Fruit fly (Drosophila melanogaster): ENCODE data around the gene CG4022.

CG4022 gene

DNA sequence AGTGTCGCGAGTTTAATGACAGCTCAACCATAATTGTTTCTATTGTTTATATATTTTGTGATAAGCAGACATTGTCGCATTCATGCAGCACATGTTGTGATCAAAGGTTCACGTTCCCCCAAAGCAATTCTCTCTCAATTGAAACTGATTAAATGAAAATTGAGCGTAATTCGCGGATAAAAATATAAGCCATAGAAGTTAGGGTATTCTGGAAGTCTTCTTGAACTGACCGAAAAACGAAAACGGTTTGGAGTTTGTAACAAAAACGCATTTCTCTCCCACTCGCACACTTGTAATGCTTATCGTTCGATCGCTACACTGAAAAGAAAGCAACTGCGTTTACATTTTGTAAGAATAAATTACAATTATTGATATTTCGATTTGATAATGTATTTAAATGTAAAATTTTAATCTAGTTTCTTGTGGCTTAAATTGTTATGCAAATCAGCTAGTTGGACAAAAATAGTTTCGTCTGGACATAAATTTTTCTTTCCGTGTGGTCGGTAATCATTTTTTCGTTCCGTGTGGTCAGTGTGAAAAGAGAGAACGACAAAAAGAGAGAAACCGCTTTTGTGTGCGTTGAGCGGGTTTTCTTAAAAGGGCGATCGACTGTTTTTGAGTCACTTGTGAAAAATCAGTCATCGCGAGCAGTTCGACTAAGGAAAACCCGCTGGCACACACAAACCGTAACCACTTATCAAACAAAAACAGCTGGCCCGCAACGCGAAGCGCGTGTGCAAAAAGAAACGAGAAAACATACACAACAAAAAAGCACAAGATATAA, 12.2 kb upstream of the CG4022 start, which contains the start of gene aay:
TSS of gene aay (plus strand) at position 618 of the 784 bp plus-strand sequence.
- TF ChIP-seq Sin3A (optimal IDR thresholded peaks at IDR 0.05), result no peak

DNA sequence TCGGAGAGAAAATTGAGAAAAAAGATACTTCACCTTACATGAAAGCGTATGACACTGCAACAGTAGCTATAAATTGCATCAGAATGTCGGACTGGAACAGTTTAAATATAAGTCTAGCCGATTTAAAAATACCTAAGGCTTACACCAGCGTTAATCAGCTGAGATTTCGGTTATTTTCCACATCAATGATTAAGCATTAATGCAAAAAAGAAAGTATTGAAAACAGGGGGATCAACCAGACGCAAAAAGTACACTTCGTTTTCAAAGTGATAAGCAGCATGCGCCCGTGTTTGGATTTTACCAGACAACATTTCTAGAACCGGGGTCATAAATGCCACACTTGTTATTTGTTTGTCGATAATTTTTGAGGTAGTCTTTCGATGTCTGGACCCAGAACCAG, 11.5 kb upstream of the CG4022 start:
- TF ChIP-seq Myc (optimal IDR thresholded peaks at IDR 0.05), result no peak
- no peak for TF ChIP-seq ttk (optimal IDR thresholded peaks at IDR 0.05)
- TF ChIP-seq Sin3A (optimal IDR thresholded peaks at IDR 0.05), result no peak
- TF ChIP-seq h (optimal IDR thresholded peaks at IDR 0.05), result no peak

dm6 chr3L:9421621-9422020, 11.0 kb upstream of the CG4022 start:
- TF ChIP-seq h (optimal IDR thresholded peaks at IDR 0.05) (no peak), Sin3A (optimal IDR thresholded peaks at IDR 0.05) (no peak), psq (optimal IDR thresholded peaks at IDR 0.05) (no peak), insv (optimal IDR thresholded peaks at IDR 0.05) (no peak), ttk (optimal IDR thresholded peaks at IDR 0.05) (no peak)

- TF ChIP-seq insv (optimal IDR thresholded peaks at IDR 0.05) (no peak), psq (optimal IDR thresholded peaks at IDR 0.05) (no peak), h (optimal IDR thresholded peaks at IDR 0.05) (no peak), Sin3A (optimal IDR thresholded peaks at IDR 0.05) (no peak), Myc (optimal IDR thresholded peaks at IDR 0.05) (no peak), ttk (optimal IDR thresholded peaks at IDR 0.05) (no peak)
Measured at dm6 chr3L:9420819-9421130, 10.1 kb upstream of the CG4022 start.

DNA sequence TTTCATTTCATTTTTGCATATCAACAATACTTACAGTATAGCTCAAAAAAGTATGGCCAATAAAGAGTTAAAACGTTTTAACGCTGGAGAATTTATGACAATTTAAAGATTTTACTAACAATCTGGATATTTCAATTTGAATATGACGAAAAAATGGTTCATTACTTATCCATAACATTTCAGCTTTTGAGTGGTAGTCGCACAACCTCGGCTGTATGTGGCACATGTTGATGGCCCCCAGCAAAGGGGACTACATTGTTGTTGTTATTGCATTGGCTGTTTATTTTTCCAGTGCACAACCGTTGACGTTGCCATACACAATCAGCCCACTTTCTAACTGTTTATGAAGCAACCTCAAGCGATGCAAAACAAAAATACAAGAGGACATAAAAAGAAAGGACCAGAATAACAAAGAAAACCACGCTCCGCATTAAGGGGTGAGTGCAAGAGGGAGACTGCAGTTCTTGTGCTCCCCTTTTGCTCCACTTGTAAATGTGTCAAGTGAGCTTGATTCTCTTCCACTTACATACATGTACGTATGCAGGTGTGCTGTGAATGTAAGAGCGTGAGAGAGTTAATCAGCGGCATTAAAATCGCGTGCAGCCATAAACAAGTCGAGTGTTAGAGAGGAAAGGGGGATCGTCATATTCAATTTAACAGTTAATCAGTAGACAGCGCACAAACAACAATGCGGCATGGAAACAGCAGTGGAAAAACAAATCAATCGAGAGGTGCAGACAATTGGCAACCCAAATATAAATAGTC, 9.6 kb upstream of the CG4022 start:
- TF ChIP-seq Myc (optimal IDR thresholded peaks at IDR 0.05) (no peak), psq (optimal IDR thresholded peaks at IDR 0.05) (no peak), ttk (optimal IDR thresholded peaks at IDR 0.05) (no peak), h (optimal IDR thresholded peaks at IDR 0.05) (no peak), insv (optimal IDR thresholded peaks at IDR 0.05) (no peak), Sin3A (optimal IDR thresholded peaks at IDR 0.05) (no peak)

- TF ChIP-seq h (optimal IDR thresholded peaks at IDR 0.05) (no peak), psq (optimal IDR thresholded peaks at IDR 0.05) (no peak), ttk (optimal IDR thresholded peaks at IDR 0.05) (no peak), Myc (optimal IDR thresholded peaks at IDR 0.05) (no peak), Sin3A (optimal IDR thresholded peaks at IDR 0.05) (no peak), insv (optimal IDR thresholded peaks at IDR 0.05) (no peak)
Measured at dm6 chr3L:9419328-9419727, 8.7 kb upstream of the CG4022 start.

dm6 chr3L:9417288-9417687, 6.7 kb upstream of the CG4022 start, which contains the start of gene CG3982:
Gene CG3982 (minus strand): TSS chr3L:9417388.
- no peak for TF ChIP-seq Sin3A (optimal IDR thresholded peaks at IDR 0.05)
- TF ChIP-seq Myc (optimal IDR thresholded peaks at IDR 0.05), result no peak
- TF ChIP-seq h (optimal IDR thresholded peaks at IDR 0.05), result no peak

dm6 chr3L:9410030-9410589, 522 bp downstream of the CG4022 start:
- TF ChIP-seq Sin3A (optimal IDR thresholded peaks at IDR 0.05) (no peak), psq (optimal IDR thresholded peaks at IDR 0.05) (no peak), ttk (optimal IDR thresholded peaks at IDR 0.05) (no peak), insv (optimal IDR thresholded peaks at IDR 0.05) (no peak), h (optimal IDR thresholded peaks at IDR 0.05) (no peak), Myc (optimal IDR thresholded peaks at IDR 0.05) (no peak)

dm6 chr3L:9404497-9404896, 6.1 kb downstream of the CG4022 start, which contains the start of gene Cpr67B:
Gene Cpr67B (plus strand): TSS chr3L:9404797.
- TF ChIP-seq h (optimal IDR thresholded peaks at IDR 0.05), result no peak
- no peak for TF ChIP-seq psq (optimal IDR thresholded peaks at IDR 0.05)
- TF ChIP-seq Myc (optimal IDR thresholded peaks at IDR 0.05), result no peak
- TF ChIP-seq ttk (optimal IDR thresholded peaks at IDR 0.05), result no peak
- no peak for TF ChIP-seq Sin3A (optimal IDR thresholded peaks at IDR 0.05)
- no peak for TF ChIP-seq insv (optimal IDR thresholded peaks at IDR 0.05)

DNA sequence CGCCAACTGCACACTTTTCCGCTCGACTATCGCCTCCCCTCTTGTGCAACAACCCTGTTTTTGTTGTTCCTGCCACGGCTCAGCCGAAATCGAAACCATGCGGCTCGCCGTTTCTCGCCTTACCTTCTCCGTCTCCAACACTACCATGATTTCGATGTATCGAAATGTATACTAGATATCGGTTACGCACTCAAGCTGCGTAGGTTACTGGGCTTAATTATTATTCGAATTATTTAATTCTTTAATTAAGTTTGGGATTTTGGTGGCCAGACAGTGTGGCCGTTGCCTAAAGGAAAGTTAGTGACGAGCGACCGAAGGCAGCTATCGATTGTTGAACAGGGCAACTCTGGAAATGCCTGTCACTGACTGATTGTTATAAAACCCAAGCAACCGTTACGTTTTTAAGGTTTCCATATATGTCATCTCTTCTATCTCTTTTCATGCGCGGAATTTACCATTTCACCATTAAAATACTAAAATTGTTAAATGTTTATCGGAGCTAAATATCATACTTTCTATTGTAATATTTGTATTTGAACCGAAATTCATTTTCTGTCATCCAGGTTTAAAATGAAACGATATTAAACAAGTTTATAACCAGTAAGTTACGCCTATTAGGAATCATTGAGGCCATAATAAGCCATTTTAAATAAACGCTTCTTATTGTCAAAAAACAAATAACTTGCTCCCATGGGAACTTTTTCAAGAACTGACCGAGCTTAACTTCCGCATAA, 8.3 kb downstream of the CG4022 start, which contains the start of gene eIF4E1:
TSS of gene eIF4E1 (minus strand) at position 304 of the 734 bp plus-strand sequence.
- TF ChIP-seq psq (optimal IDR thresholded peaks at IDR 0.05), result no peak
- no peak for TF ChIP-seq h (optimal IDR thresholded peaks at IDR 0.05)
- no peak for TF ChIP-seq Myc (optimal IDR thresholded peaks at IDR 0.05)
- TF ChIP-seq insv (optimal IDR thresholded peaks at IDR 0.05), result no peak
- no peak for TF ChIP-seq ttk (optimal IDR thresholded peaks at IDR 0.05)

dm6 chr3L:9401354-9402156, 9.1 kb downstream of the CG4022 start:
- TF ChIP-seq Sin3A (optimal IDR thresholded peaks at IDR 0.05) (no peak), ttk (optimal IDR thresholded peaks at IDR 0.05) (no peak), psq (optimal IDR thresholded peaks at IDR 0.05) (no peak), Myc (optimal IDR thresholded peaks at IDR 0.05) (no peak), insv (optimal IDR thresholded peaks at IDR 0.05) (no peak), h (optimal IDR thresholded peaks at IDR 0.05) (no peak)

Measured in Kc167 (cell line).